Fruit fly (Drosophila melanogaster): ENCODE results near the gene sro.

sro gene

dm6 chr3R:29794161-29794882 lies at the start of gene sro:
sro (plus strand) TSS chr3R:29794597.
- no peak for TF ChIP-seq noc (tag; optimal IDR thresholded peaks at IDR 0.05)

DNA sequence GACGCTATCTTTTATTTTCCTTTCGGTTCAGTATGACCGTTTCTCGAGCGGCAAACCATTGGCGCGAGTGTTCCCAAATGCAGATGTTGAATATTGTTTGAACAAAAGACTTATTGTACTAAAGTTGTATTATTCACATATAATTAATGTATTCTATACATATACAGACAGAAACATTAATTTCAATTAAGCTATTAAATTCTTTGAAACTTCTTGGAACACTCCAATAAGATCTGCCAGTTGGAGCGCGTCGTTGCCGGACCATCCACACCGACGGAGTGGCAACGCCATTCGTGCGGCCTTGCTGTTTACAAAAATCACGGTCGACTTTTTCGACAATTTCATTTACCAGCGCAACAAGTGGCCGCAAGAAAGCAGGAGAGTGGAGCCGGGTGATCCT lies 49.3 kb upstream of the sro start, which contains the start of the genes Wdr24 and IntS11:
Wdr24 (minus strand) TSS at position 37 of the 400 bp plus-strand sequence.
IntS11 (plus strand) TSS at position 282 of the 400 bp plus-strand sequence.
- peak; percentile 88 for TF ChIP-seq noc (tag; optimal IDR thresholded peaks at IDR 0.05)

DNA sequence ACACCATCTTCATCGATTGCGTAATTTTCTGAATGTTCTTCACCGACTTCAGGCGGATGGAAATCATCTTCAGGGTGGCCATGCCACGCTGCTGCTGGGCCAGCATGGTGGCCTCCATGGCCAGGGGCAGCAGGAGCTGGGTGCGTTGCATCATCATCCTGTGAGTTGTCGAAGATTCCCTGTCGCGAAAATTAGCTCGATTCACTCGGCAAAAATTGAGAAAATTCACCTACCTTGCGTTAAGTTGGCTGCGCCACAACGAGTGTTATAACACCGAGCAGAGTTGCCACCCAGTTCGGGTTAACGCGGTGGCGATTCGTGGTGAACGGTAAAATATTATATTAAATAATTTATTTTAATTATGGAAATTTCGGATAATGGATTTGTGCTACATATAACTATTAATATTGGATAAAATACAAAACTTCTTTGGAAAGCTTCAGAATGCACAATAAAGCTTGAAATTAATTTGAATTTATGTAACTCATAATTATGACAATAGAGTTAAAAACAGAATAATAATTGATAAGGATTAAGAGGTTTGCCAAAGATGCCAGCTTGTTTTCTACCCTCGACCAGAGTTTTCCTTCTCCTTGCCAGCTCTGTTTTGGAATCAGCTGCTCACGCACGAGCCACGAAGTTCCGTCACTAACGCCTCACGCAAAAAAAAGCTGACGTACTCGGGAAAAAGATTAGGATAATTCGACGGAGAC lies 45.6 kb upstream of the sro start, which contains the start of the genes ATPsyngamma and yata:
ATPsyngamma (minus strand) TSS at position 573 of the 713 bp plus-strand sequence.
yata (plus strand) TSS at position 629 of the 713 bp plus-strand sequence.
- no peak for TF ChIP-seq noc (tag; optimal IDR thresholded peaks at IDR 0.05)

- no peak for TF ChIP-seq noc (tag; optimal IDR thresholded peaks at IDR 0.05)
Observed at dm6 chr3R:29749304-29750066, 44.9 kb upstream of the sro start.

DNA sequence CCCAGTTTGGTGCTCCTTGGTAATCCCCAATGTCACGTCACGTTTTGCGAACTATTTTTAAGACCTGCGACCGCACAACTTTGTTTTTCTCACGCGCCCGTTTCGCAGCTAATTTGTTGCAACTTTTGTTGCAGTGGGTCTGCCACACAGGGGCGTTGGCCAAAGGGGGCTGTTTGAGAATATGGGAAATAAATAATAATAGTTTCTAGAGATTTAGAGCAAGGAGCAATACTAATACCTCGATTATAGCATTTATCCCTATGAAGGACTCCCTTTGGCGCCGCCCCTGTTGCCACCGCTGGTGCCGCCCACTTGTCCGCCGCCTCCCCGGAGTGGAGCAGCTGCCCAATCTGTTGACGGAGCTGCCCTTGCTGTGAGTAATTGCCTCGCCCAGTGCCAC lies 39.1 kb upstream of the sro start:
- TF ChIP-seq noc (tag; optimal IDR thresholded peaks at IDR 0.05) = no peak

dm6 chr3R:29756153-29756552 lies 38.2 kb upstream of the sro start:
- TF ChIP-seq noc (tag; optimal IDR thresholded peaks at IDR 0.05) = no peak

dm6 chr3R:29757226-29757625 lies 37.2 kb upstream of the sro start:
- no peak for TF ChIP-seq noc (tag; optimal IDR thresholded peaks at IDR 0.05)

dm6 chr3R:29757681-29758080 lies 36.7 kb upstream of the sro start:
- no peak for TF ChIP-seq noc (tag; optimal IDR thresholded peaks at IDR 0.05)

DNA sequence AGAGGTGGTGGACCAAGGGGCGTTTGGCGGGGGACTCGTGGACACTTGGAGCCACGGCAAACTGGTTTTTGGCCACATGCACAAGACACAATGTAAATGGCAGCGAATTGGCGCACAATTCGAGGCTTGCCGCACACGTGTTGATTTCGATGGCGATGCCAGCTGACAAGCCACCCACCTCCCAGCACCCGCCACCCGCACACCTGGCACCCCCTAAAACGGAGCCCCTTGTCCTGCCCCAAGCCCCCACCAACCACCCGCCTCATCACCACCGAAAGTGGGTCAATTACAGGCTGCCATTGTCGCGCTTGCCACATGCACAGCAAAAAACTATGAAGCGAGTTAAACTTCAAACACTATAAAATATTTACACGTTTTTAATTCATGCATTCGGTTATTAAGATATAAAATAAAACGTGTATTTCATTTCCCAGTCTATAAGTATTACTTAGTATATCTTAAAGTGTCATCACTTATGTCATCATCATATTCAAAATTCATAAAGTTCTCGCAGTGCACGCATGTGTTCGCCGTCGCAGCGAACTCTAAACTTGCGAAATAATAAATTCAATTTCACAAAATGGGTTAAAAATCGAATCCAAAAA lies 36.2 kb upstream of the sro start:
- no peak for TF ChIP-seq noc (tag; optimal IDR thresholded peaks at IDR 0.05)

DNA sequence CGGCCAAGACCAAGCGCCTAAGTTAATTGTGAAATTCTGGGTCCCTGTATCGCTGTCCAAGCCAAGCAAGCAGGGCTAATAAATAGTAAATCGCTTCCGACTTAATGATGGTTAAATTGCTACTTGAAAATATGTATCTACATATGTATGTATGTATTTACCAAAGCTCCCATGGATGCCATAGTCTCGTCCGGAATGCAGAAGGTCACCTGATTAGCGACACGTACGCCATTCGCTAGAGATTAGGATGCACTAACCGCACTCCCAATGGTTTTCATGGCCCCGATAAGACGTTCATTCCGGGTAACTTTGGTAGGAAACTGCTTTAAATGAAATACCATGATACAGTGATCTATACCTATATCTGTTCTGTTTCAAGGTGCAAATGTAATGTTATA lies 35.7 kb upstream of the sro start:
- no peak for TF ChIP-seq noc (tag; optimal IDR thresholded peaks at IDR 0.05)

dm6 chr3R:29760042-29760441 lies 34.4 kb upstream of the sro start:
- no peak for TF ChIP-seq noc (tag; optimal IDR thresholded peaks at IDR 0.05)

DNA sequence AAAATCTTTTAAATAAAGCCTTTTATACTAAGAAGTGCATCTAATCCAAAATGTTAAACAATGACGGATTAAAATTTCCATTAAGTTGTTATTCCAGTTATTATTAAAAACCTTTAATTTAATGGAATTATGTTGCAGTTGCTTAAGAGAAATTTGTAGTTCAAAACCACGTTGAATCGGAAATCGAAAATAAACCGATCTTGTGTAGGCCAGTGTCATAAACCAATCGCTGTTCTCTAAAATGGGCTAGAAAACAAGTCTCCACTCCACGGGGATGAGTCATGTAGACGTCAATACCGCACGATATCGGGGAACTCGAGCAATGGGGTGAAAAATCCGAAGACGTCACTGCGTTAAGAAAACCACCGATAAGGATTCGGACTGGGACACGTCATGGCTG lies 32.8 kb upstream of the sro start:
- TF ChIP-seq noc (tag; optimal IDR thresholded peaks at IDR 0.05) = no peak

DNA sequence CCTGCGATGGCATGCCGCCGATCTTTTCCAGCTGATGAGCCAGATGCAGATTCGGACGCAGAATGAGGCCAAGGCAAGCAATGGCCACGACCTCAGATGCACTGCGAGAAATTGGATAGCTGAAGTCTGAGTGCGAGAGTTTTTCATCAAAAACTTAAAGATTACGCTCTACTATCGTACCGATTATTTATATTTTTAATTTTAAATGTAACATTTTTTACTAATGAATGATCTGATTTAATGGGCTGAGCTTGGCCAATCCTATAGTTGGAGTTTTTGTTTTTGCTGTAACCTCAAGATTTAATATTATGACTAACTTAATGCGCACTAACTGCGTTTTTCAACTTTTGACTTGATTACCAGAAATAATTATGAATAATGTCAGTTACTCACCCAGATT lies 32.1 kb upstream of the sro start:
- TF ChIP-seq noc (tag; optimal IDR thresholded peaks at IDR 0.05) = no peak

DNA sequence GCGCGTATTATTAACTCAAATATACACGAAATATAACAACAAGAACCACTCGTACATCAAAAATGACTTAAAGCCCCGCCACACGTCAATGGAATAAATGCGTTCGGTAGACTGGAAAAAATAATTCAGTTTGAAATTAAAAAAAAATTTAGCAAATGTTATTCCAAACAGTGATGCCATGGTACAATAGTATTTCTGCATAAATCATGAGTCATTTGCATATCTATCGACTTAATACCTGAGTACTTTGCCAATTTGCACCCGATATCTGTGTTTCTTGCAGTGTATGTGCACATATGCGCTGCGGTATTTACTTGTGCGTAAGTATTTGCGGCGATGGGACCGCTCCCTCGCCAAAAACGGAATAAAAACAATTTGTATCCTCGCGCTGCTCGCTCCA lies 31.2 kb upstream of the sro start:
- no peak for TF ChIP-seq noc (tag; optimal IDR thresholded peaks at IDR 0.05)

DNA sequence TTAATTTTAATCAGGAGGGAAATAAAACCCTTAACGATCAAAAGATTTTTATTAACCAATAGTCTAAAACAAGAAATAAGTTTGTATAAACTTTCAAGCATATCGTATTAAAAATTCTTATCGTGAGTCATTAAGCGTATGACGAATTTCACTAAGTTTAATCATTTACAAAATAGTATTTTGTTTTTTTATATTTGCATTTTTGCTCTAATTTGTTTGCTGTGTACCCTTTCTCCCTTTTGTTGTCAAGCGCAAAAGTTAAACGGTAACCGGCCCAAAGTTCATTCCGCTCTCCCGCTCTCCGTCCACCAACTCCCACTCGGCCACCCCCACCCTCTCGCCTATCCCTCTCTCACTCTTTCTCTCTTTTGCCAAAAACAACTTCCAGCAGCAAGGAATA lies 30.6 kb upstream of the sro start:
- TF ChIP-seq noc (tag; optimal IDR thresholded peaks at IDR 0.05) = no peak

Measured in whole organism, larva.